Worm (Caenorhabditis elegans) whole organism, mixed stage, embryonic: Measurements from ENCODE around the gene F59B2.8.

Source experiments
- bed-3 ChIP-seq: fragments of 200-800 bp; sonication (Bioruptor generic); optimal IDR thresholded peaks from 3 replicates; lab custom pipeline; 2018; ENCODE audit warnings: mild to moderate bottlenecking, missing genetic modification characterization, moderate library complexity, missing compliant biosample characterization
- elt-1 ChIP-seq: sonication (generic microtip); optimal IDR thresholded peaks from 2 replicates; lab custom pipeline; 2017; ENCODE audit warnings: missing genetic modification characterization, mild to moderate bottlenecking, missing compliant biosample characterization, antibody characterized with exemption, moderate library complexity, borderline replicate concordance; ENCODE audit not compliant: insufficient read depth
- mep-1 ChIP-seq: fragments of 150-350 bp; optimal IDR thresholded peaks from 2 replicates; lab custom pipeline; 2017; ENCODE audit warnings: missing biosample characterization, missing genetic modification reagents, missing genetic modification characterization, inconsistent platforms

DNA sequence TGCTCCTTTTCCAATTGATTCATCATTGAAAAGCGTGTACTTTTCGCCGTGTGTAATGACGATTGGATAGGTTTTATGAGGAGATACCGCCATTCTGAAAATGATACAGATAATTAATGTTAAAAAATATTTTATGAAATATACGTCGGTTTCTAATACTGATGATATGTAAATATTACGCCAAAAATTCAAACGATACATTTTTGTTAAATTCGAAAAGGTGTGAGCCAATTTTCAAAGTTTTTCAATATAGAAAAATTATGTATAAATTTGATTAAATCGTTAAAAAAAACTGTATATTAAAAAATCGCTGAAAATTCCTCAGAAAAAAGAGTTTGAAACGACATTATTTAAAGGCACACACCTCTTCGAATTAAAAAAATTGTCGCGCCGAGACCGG is 40.6 kb upstream of the F59B2.8 start, which contains the start of gene ikke-1:
- no peak for TF ChIP-seq mep-1 (tag; lab: Kevin White, UChicago)
- no peak for TF ChIP-seq bed-3 (GFP tag; lab: Kevin White, UChicago)
- no peak for TF ChIP-seq elt-1 (tag; lab: Kevin White, UChicago)
